Fruit fly (Drosophila melanogaster) whole organism, embryonic: ENCODE results near the gene Exn.

ENCODE experiments used
- Awh ChIP-seq: fragments of 200-800 bp; sonication (Bioruptor generic); IDR thresholded peaks from 2 replicates; pipeline ENCODE4, ENCODE4 v1.3.6; 2022; ENCODE audit warnings: missing biosample characterization, missing genetic modification characterization
- CG14710 ChIP-seq: fragments of 200-800 bp; sonication (Bioruptor generic); optimal IDR thresholded peaks from 3 replicates; lab custom pipeline; 2019; ENCODE audit warnings: missing biosample characterization, mild to moderate bottlenecking, missing genetic modification characterization, moderate library complexity
- CG14965 ChIP-seq: fragments of 200-800 bp; sonication (Bioruptor generic); optimal IDR thresholded peaks from 2 replicates; lab custom pipeline; 2016; ENCODE audit warnings: missing biosample characterization, missing genetic modification characterization, borderline replicate concordance
- CG1529 ChIP-seq: fragments of 200-800 bp; sonication (Bioruptor generic); optimal IDR thresholded peaks from 3 replicates; lab custom pipeline; 2018; ENCODE audit warnings: missing biosample characterization, missing genetic modification characterization
- CG17568 ChIP-seq: fragments of 200-800 bp; sonication (Bioruptor generic); optimal IDR thresholded peaks from 2 replicates; lab custom pipeline; 2018; ENCODE audit warnings: missing biosample characterization, mild to moderate bottlenecking, missing genetic modification characterization, moderate library complexity
- CG18764 ChIP-seq: fragments of 200-800 bp; sonication (Bioruptor generic); optimal IDR thresholded peaks from 3 replicates; lab custom pipeline; 2016; ENCODE audit warnings: missing biosample characterization, missing genetic modification characterization
- CG2199 ChIP-seq: fragments of 200-800 bp; sonication (Bioruptor generic); IDR thresholded peaks from 3 replicates; pipeline ENCODE4 v1.3.6; 2022; ENCODE audit warnings: missing biosample characterization, missing genetic modification characterization
- CG3065 ChIP-seq: fragments of 200-800 bp; sonication (Bioruptor generic); optimal IDR thresholded peaks from 2 replicates; lab custom pipeline; 2016; ENCODE audit warnings: missing biosample characterization, missing genetic modification characterization
- CG34376 ChIP-seq: fragments of 200-800 bp; sonication (Bioruptor generic); optimal IDR thresholded peaks from 2 replicates; lab custom pipeline; 2018; ENCODE audit warnings: missing biosample characterization, mild to moderate bottlenecking, missing genetic modification characterization
- CG42726 ChIP-seq: fragments of 200-800 bp; sonication (Bioruptor generic); IDR thresholded peaks from 2 replicates; pipeline ENCODE4 v1.3.6; 2022; ENCODE audit warnings: missing biosample characterization, missing genetic modification characterization; ENCODE audit not compliant: partially characterized antibody
- CG4282 ChIP-seq: fragments of 200-800 bp; sonication (Bioruptor generic); optimal IDR thresholded peaks from 2 replicates; lab custom pipeline; 2016; ENCODE audit warnings: missing biosample characterization, missing genetic modification characterization
- CG4707 ChIP-seq: fragments of 200-800 bp; sonication (Bioruptor generic); optimal IDR thresholded peaks from 2 replicates; lab custom pipeline; 2018; ENCODE audit warnings: missing biosample characterization, mild to moderate bottlenecking, missing genetic modification characterization, moderate library complexity
- CG4820 ChIP-seq: fragments of 200-800 bp; sonication (Bioruptor generic); optimal IDR thresholded peaks from 3 replicates; lab custom pipeline; 2016; ENCODE audit warnings: missing biosample characterization, missing genetic modification characterization
- CG6813 ChIP-seq: fragments of 200-800 bp; sonication (Bioruptor generic); optimal IDR thresholded peaks from 2 replicates; lab custom pipeline; 2017; ENCODE audit warnings: missing biosample characterization, missing genetic modification characterization, mild to moderate bottlenecking, moderate library complexity, missing genetic modification reagents
- CG7271 ChIP-seq: fragments of 200-800 bp; sonication (Bioruptor generic); optimal IDR thresholded peaks from 2 replicates; lab custom pipeline; 2018; ENCODE audit warnings: missing biosample characterization, mild to moderate bottlenecking, missing genetic modification characterization, moderate library complexity
- CG7786 ChIP-seq: fragments of 200-800 bp; sonication (Bioruptor generic); optimal IDR thresholded peaks from 2 replicates; lab custom pipeline; 2016; ENCODE audit warnings: missing biosample characterization, missing genetic modification characterization
- CG7928 ChIP-seq: fragments of 200-800 bp; sonication (Bioruptor generic); optimal IDR thresholded peaks from 2 replicates; lab custom pipeline; 2017; ENCODE audit warnings: missing biosample characterization, mild to moderate bottlenecking, missing genetic modification characterization
- CG8765 ChIP-seq: fragments of 200-800 bp; sonication (Bioruptor generic); IDR thresholded peaks from 2 replicates; pipeline ENCODE4 v1.3.6; 2022; ENCODE audit warnings: missing biosample characterization, missing genetic modification characterization
- CoRest ChIP-seq: fragments of 200-800 bp; sonication (Bioruptor generic); optimal IDR thresholded peaks from 3 replicates; lab custom pipeline; 2018; ENCODE audit warnings: missing biosample characterization, mild to moderate bottlenecking, missing genetic modification characterization, moderate library complexity
- Elba2 ChIP-seq: fragments of 200-800 bp; sonication (Bioruptor generic); optimal IDR thresholded peaks from 3 replicates; lab custom pipeline; 2016; ENCODE audit warnings: missing biosample characterization, missing genetic modification characterization
- Fer2 ChIP-seq: fragments of 200-800 bp; sonication (Bioruptor generic); optimal IDR thresholded peaks from 2 replicates; lab custom pipeline; 2018; ENCODE audit warnings: missing biosample characterization, mild to moderate bottlenecking, missing genetic modification characterization, moderate library complexity
- Hsf ChIP-seq: fragments of 200-800 bp; sonication (Bioruptor generic); optimal IDR thresholded peaks from 3 replicates; lab custom pipeline; 2016; ENCODE audit warnings: missing biosample characterization, missing genetic modification characterization
- Max ChIP-seq: fragments of 200-800 bp; sonication (Bioruptor generic); optimal IDR thresholded peaks from 2 replicates; lab custom pipeline; 2016; ENCODE audit warnings: missing biosample characterization, mild to moderate bottlenecking, missing genetic modification characterization
- Opbp ChIP-seq: fragments of 200-800 bp; sonication (Bioruptor generic); IDR thresholded peaks from 3 replicates; pipeline ENCODE4 v1.3.6; 2022; ENCODE audit warnings: missing biosample characterization, missing genetic modification characterization; ENCODE audit not compliant: partially characterized antibody
- Ravus ChIP-seq: fragments of 200-800 bp; sonication (Bioruptor generic); IDR thresholded peaks from 2 replicates; pipeline ENCODE4 v1.3.6; 2022; ENCODE audit warnings: missing biosample characterization, missing genetic modification characterization
- Sry-δ ChIP-seq: fragments of 200-800 bp; sonication (Bioruptor generic); optimal IDR thresholded peaks from 2 replicates; lab custom pipeline; 2016; ENCODE audit warnings: missing biosample characterization, missing genetic modification characterization
- Ssrp ChIP-seq: fragments of 200-800 bp; sonication (Bioruptor generic); optimal IDR thresholded peaks from 2 replicates; lab custom pipeline; 2018; ENCODE audit warnings: missing biosample characterization, mild to moderate bottlenecking, missing genetic modification characterization, moderate library complexity
- Trl ChIP-seq, 3 experiments: fragments of >200 bp in 2 of 3; fragments of 200-800 bp in 1 of 3; sonication (Bioruptor generic) in 1 of 3; optimal IDR thresholded peaks; 2 replicates in 1 of 3; 3 replicates in 2 of 3; lab custom pipeline; 2016 to 2017; ENCODE audit warnings: missing biosample characterization in 1 of 3, missing genetic modification characterization in 1 of 3
- Xrp1 ChIP-seq: fragments of 200-800 bp; sonication (Bioruptor generic); IDR thresholded peaks from 2 replicates; pipeline ENCODE4 v1.3.6; 2022; ENCODE audit warnings: missing biosample characterization, missing genetic modification characterization
- YL-1 ChIP-seq: fragments of 200-800 bp; sonication (Bioruptor generic); optimal IDR thresholded peaks from 3 replicates; lab custom pipeline; 2017; ENCODE audit warnings: missing biosample characterization, mild to moderate bottlenecking, missing genetic modification characterization
- bab2 ChIP-seq: fragments of 200-800 bp; sonication (Bioruptor generic); optimal IDR thresholded peaks from 2 replicates; lab custom pipeline; 2016; ENCODE audit warnings: missing biosample characterization, missing genetic modification characterization
- bsh ChIP-seq, 2 experiments: fragments of 200-800 bp; sonication (Bioruptor generic); optimal IDR thresholded peaks; 2 replicates each; lab custom pipeline; 2017 to 2018; ENCODE audit warnings: mild to moderate bottlenecking in 2 of 2, missing biosample characterization in 2 of 2, missing genetic modification characterization in 2 of 2, moderate library complexity in 1 of 2
- danr ChIP-seq: fragments of 200-800 bp; sonication (Bioruptor generic); IDR thresholded peaks from 2 replicates; pipeline ENCODE4 v1.3.6; 2022; ENCODE audit warnings: missing biosample characterization, missing genetic modification characterization
- dpn ChIP-seq, 2 experiments: fragments of 200-800 bp; sonication (Bioruptor generic); optimal IDR thresholded peaks; 3 replicates each; lab custom pipeline; 2016; ENCODE audit warnings: missing biosample characterization in 2 of 2, missing genetic modification characterization in 2 of 2
- fru ChIP-seq: fragments of >200 bp; optimal IDR thresholded peaks from 2 replicates; lab custom pipeline; 2017
- gro ChIP-seq: fragments of 200-800 bp; sonication (Bioruptor generic); optimal IDR thresholded peaks from 2 replicates; lab custom pipeline; 2016; ENCODE audit warnings: missing biosample characterization, missing genetic modification characterization
- jumu ChIP-seq: fragments of 200-800 bp; sonication (Bioruptor generic); optimal IDR thresholded peaks from 3 replicates; lab custom pipeline; 2016; ENCODE audit warnings: missing biosample characterization, missing genetic modification characterization
- kah ChIP-seq: fragments of 200-800 bp; sonication (Bioruptor generic); optimal IDR thresholded peaks from 2 replicates; lab custom pipeline; 2018; ENCODE audit warnings: missing biosample characterization, mild to moderate bottlenecking, missing genetic modification characterization
- klu ChIP-seq: fragments of 200-800 bp; sonication (Bioruptor generic); IDR thresholded peaks from 2 replicates; pipeline ENCODE4 v1.3.6; 2022; ENCODE audit warnings: missing biosample characterization, missing genetic modification characterization
- mam ChIP-seq: fragments of 200-800 bp; sonication (Bioruptor generic); optimal IDR thresholded peaks from 3 replicates; lab custom pipeline; 2016; ENCODE audit warnings: missing biosample characterization, missing genetic modification characterization
- oc ChIP-seq: fragments of 200-800 bp; sonication (Bioruptor generic); optimal IDR thresholded peaks from 2 replicates; lab custom pipeline; 2018; ENCODE audit warnings: missing biosample characterization, mild to moderate bottlenecking, missing genetic modification characterization, moderate library complexity
- phol ChIP-seq: fragments of 200-800 bp; sonication (Bioruptor generic); optimal IDR thresholded peaks from 3 replicates; lab custom pipeline; 2018; ENCODE audit warnings: missing biosample characterization, mild to moderate bottlenecking, missing genetic modification characterization, moderate library complexity
- pum ChIP-seq: fragments of 200-800 bp; sonication (Bioruptor generic); optimal IDR thresholded peaks from 2 replicates; lab custom pipeline; 2016; ENCODE audit warnings: missing biosample characterization, missing genetic modification characterization
- repo ChIP-seq: fragments of 200-800 bp; sonication (Bioruptor generic); optimal IDR thresholded peaks from 2 replicates; lab custom pipeline; 2016; ENCODE audit warnings: missing biosample characterization, missing genetic modification characterization
- ro ChIP-seq: fragments of 200-800 bp; sonication (Bioruptor generic); IDR thresholded peaks from 2 replicates; pipeline ENCODE4 v1.3.6; 2022; ENCODE audit warnings: missing biosample characterization, missing genetic modification characterization
- sna ChIP-seq: fragments of 200-800 bp; sonication (Bioruptor generic); IDR thresholded peaks from 2 replicates; pipeline ENCODE4 v1.3.6; 2022; ENCODE audit warnings: missing biosample characterization, missing genetic modification characterization; ENCODE audit not compliant: partially characterized antibody
- tin ChIP-seq: fragments of 200-800 bp; sonication (Bioruptor generic); optimal IDR thresholded peaks from 3 replicates; lab custom pipeline; 2016; ENCODE audit warnings: missing biosample characterization, missing genetic modification characterization
- toy ChIP-seq: fragments of 200-800 bp; sonication (Bioruptor generic); IDR thresholded peaks from 2 replicates; pipeline ENCODE4 v1.3.6; 2022; ENCODE audit warnings: missing biosample characterization, missing genetic modification characterization
- unc-4 ChIP-seq: fragments of 200-800 bp; sonication (Bioruptor generic); IDR thresholded peaks from 2 replicates; pipeline ENCODE4 v1.3.6; 2022; ENCODE audit warnings: missing biosample characterization, missing genetic modification characterization; ENCODE audit not compliant: partially characterized antibody
- wek ChIP-seq: fragments of 200-800 bp; sonication (Bioruptor generic); optimal IDR thresholded peaks from 3 replicates; lab custom pipeline; 2018; ENCODE audit warnings: missing biosample characterization, mild to moderate bottlenecking, missing genetic modification characterization, moderate library complexity
- zen2 ChIP-seq: fragments of 200-800 bp; sonication (Bioruptor generic); IDR thresholded peaks from 3 replicates; pipeline ENCODE4 v1.3.6; 2022; ENCODE audit warnings: missing biosample characterization, missing genetic modification characterization; ENCODE audit not compliant: partially characterized antibody

Gene Exn

DNA sequence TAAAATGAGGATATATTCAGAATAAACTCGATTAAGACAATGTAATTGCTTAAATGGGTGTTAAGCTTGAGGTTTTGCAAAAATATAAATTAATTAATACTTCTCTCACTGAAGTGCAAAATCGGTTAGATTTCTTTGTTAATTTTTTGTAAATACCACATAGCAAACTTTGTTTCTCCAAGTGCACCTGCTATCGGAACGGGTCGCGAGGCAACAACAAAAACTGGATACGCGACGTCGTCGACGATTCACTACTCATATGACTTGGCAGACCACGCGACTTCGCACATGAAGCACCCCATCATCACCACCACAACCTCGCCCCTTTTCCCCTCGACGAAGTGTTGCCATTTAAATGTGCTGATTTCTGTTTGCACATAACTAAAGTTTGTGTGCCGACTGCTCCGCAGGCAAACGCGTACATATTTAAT, 37.2 kb downstream of the Exn start (continued):
- no peak for TF ChIP-seq CG4707 (GFP tag; lab: Kevin White, UChicago)
- TF ChIP-seq fru (lab: Kevin White, UChicago) = no peak
- TF ChIP-seq wek (GFP tag; lab: Kevin White, UChicago) = no peak
- TF ChIP-seq Ravus (GFP tag; lab: Robert Waterston, UW) = no peak
- peak; percentile 38 for TF ChIP-seq CoRest (tag; lab: Kevin White, UChicago)
- TF ChIP-seq CG7786 (GFP tag; lab: Kevin White, UChicago) = no peak
- TF ChIP-seq CG17568 (GFP tag; lab: Kevin White, UChicago) = no peak
- no peak for TF ChIP-seq CG7928 (GFP tag; lab: Kevin White, UChicago)
- TF ChIP-seq CG42726 (GFP tag; lab: Robert Waterston, UW) = no peak
- TF ChIP-seq mam (GFP tag; lab: Kevin White, UChicago) = no peak
- TF ChIP-seq phol = peak; percentile 28
- TF ChIP-seq Sry-δ = no peak
- peak; percentile 14 for TF ChIP-seq tin (GFP tag; lab: Kevin White, UChicago)
- no peak for TF ChIP-seq Trl (optimal IDR thresholded peaks at IDR 0.05; lab: Kevin White, UChicago)
- TF ChIP-seq Trl (GFP tag; optimal IDR thresholded peaks at IDR 0.05; lab: Kevin White, UChicago) = no peak
- TF ChIP-seq zen2 (GFP tag; lab: Robert Waterston, UW) = no peak
- peak in 1 of 2 experiments; percentile 4 for TF ChIP-seq dpn (GFP tag; optimal IDR thresholded peaks at IDR 0.05; lab: Kevin White, UChicago)
- peak; percentile 35; the same call in 1 of the 2 replicates for TF ChIP-seq Xrp1 (GFP tag; lab: Robert Waterston, UW)
- no peak for TF ChIP-seq CG34376 (GFP tag; lab: Kevin White, UChicago)
- TF ChIP-seq CG6813 (GFP tag; lab: Kevin White, UChicago) = no peak
- TF ChIP-seq CG18764 = no peak
- TF ChIP-seq Hsf (GFP tag; lab: Kevin White, UChicago) = no peak
- no peak for TF ChIP-seq CG7271 (tag; lab: Kevin White, UChicago)
- no peak for TF ChIP-seq Max
- TF ChIP-seq CG14710 (tag; lab: Kevin White, UChicago) = no peak
- no peak for TF ChIP-seq pum (GFP tag; lab: Kevin White, UChicago)
- no peak for TF ChIP-seq CG4282 (GFP tag; lab: Kevin White, UChicago)
- no peak for TF ChIP-seq bab2 (GFP tag; lab: Kevin White, UChicago)
- no peak for TF ChIP-seq YL-1 (GFP tag; lab: Kevin White, UChicago)
- peak; percentile 8 for TF ChIP-seq Ssrp
- TF ChIP-seq bsh (GFP tag; optimal IDR thresholded peaks at IDR 0.05; lab: Kevin White, UChicago) = peak in 1 of 2 experiments; percentile 25
- TF ChIP-seq gro (GFP tag; lab: Kevin White, UChicago) = no peak
- no peak for TF ChIP-seq sna (GFP tag; lab: Robert Waterston, UW)
- no peak for TF ChIP-seq jumu (GFP tag; lab: Kevin White, UChicago)
- no peak for TF ChIP-seq CG3065 (GFP tag; lab: Kevin White, UChicago)
- TF ChIP-seq repo (GFP tag; lab: Kevin White, UChicago) = no peak
- no peak for TF ChIP-seq CG14965 (GFP tag; lab: Kevin White, UChicago)
- TF ChIP-seq CG4820 (GFP tag; lab: Kevin White, UChicago) = no peak
- no peak for TF ChIP-seq unc-4 (GFP tag; lab: Robert Waterston, UW)
- no peak for TF ChIP-seq Fer2 (tag; lab: Kevin White, UChicago)
- no peak for TF ChIP-seq ro (GFP tag; lab: Robert Waterston, UW)
- TF ChIP-seq toy (GFP tag; lab: Robert Waterston, UW) = no peak
- no peak for TF ChIP-seq danr (GFP tag; lab: Robert Waterston, UW)
- TF ChIP-seq CG2199 (GFP tag; lab: Robert Waterston, UW) = peak; percentile 36; the same call in 1 of the 3 replicates
- TF ChIP-seq kah (GFP tag; lab: Kevin White, UChicago) = no peak
- no peak for TF ChIP-seq CG1529 (GFP tag; lab: Kevin White, UChicago)
- no peak for TF ChIP-seq Awh (GFP tag; lab: Robert Waterston, UW)
- TF ChIP-seq oc (tag; lab: Kevin White, UChicago) = no peak
- no peak for TF ChIP-seq CG8765 (GFP tag; lab: Robert Waterston, UW)
- TF ChIP-seq klu (GFP tag; lab: Robert Waterston, UW) = no peak
- no peak for TF ChIP-seq Elba2 (GFP tag; lab: Kevin White, UChicago)
- no peak for TF ChIP-seq Opbp (GFP tag; lab: Robert Waterston, UW)
